Worm (Caenorhabditis elegans): ENCODE measurements around the gene mvb-12.
A peak's percentile ranks its signal among the peaks of the same experiment; 100 is the strongest.

mvb-12 gene

ce11 chrIV:7790801-7791588, 39.3 kb upstream of the mvb-12 start, which contains the start of gene rsp-6 (continued):
- TF ChIP-seq dmd-4 (tag; optimal IDR thresholded peaks at IDR 0.05; ENCODE audit: borderline replicate concordance), result no peak
- no peak for TF ChIP-seq npax-4 (tag; optimal IDR thresholded peaks at IDR 0.05)
- no peak for TF ChIP-seq mec-3 (tag; optimal IDR thresholded peaks at IDR 0.05; ENCODE audit: borderline replicate concordance)
- no peak for TF ChIP-seq pax-1 (tag; optimal IDR thresholded peaks at IDR 0.05)
- no peak for TF ChIP-seq ceh-6 (GFP tag; optimal IDR thresholded peaks at IDR 0.05)
- no peak for TF ChIP-seq elt-4 (tag; optimal IDR thresholded peaks at IDR 0.05)
- no peak for TF ChIP-seq pha-2 (tag; optimal IDR thresholded peaks at IDR 0.05)
- no peak for TF ChIP-seq hlh-13 (GFP tag; optimal IDR thresholded peaks at IDR 0.05)
- no peak for TF ChIP-seq hlh-8 (tag; optimal IDR thresholded peaks at IDR 0.05)
- TF ChIP-seq ceh-31 (tag; optimal IDR thresholded peaks at IDR 0.05), result peak; percentile 82
- peak; percentile 25 for TF ChIP-seq hlh-30 (tag; optimal IDR thresholded peaks at IDR 0.05; ENCODE audit: insufficient read depth)
- no peak for TF ChIP-seq ama-1 (optimal IDR thresholded peaks at IDR 0.05)
- TF ChIP-seq K02D7.2 (tag; optimal IDR thresholded peaks at IDR 0.05), result no peak
- no peak for TF ChIP-seq T23F11.4 (GFP tag; optimal IDR thresholded peaks at IDR 0.05)
- no peak for TF ChIP-seq pha-4 (tag; optimal IDR thresholded peaks at IDR 0.05)
- TF ChIP-seq ceh-30 (tag; optimal IDR thresholded peaks at IDR 0.05), result no peak
- no peak for TF ChIP-seq fkh-6 (tag; optimal IDR thresholded peaks at IDR 0.05)
- TF ChIP-seq lim-6 (tag; optimal IDR thresholded peaks at IDR 0.05), result no peak
- no peak for TF ChIP-seq ceh-2 (tag; optimal IDR thresholded peaks at IDR 0.05)
- peak; percentile 53 for TF ChIP-seq ref-2 (tag; optimal IDR thresholded peaks at IDR 0.05)
- peak; percentile 88 for TF ChIP-seq unc-42 (tag; optimal IDR thresholded peaks at IDR 0.05)
- no peak for TF ChIP-seq madf-2 (tag; optimal IDR thresholded peaks at IDR 0.05)

- TF ChIP-seq Y22D7AL.16 (tag; optimal IDR thresholded peaks at IDR 0.05) (no peak), K02D7.2 (tag; optimal IDR thresholded peaks at IDR 0.05) (no peak), ceh-14 (tag; optimal IDR thresholded peaks at IDR 0.05) (no peak), pat-9 (tag; optimal IDR thresholded peaks at IDR 0.05) (no peak), pax-1 (tag; optimal IDR thresholded peaks at IDR 0.05) (no peak), sox-2 (GFP tag; IDR thresholded peaks at IDR 0.05) (no peak), mec-3 (tag; optimal IDR thresholded peaks at IDR 0.05; ENCODE audit: borderline replicate concordance) (no peak), che-1 (tag; optimal IDR thresholded peaks at IDR 0.05) (no peak), tbx-2 (tag; optimal IDR thresholded peaks at IDR 0.05) (no peak), ceh-24 (tag; optimal IDR thresholded peaks at IDR 0.05) (no peak), unc-55 (GFP tag; optimal IDR thresholded peaks at IDR 0.05) (no peak), pros-1 (tag; optimal IDR thresholded peaks at IDR 0.05) (no peak), F13H6.1 (tag; optimal IDR thresholded peaks at IDR 0.05) (no peak), elt-2 (tag; optimal IDR thresholded peaks at IDR 0.05) (no peak), ttx-3 (tag; optimal IDR thresholded peaks at IDR 0.05) (no peak), lim-6 (tag; optimal IDR thresholded peaks at IDR 0.05) (no peak), odd-2 (tag; optimal IDR thresholded peaks at IDR 0.05) (no peak), ztf-16 (tag; optimal IDR thresholded peaks at IDR 0.05) (no peak), fkh-10 (GFP tag; optimal IDR thresholded peaks at IDR 0.05) (no peak)
Observed at ce11 chrIV:7791821-7792446, 38.4 kb upstream of the mvb-12 start, which contains the start of gene C33H5.13. TSS of gene C33H5.13 (minus strand) at chrIV:7792263.

- no peak for TF ChIP-seq ceh-45 (GFP tag; IDR thresholded peaks at IDR 0.05)
- TF ChIP-seq ztf-16 (tag; optimal IDR thresholded peaks at IDR 0.05), result no peak
- no peak for TF ChIP-seq mec-3 (tag; optimal IDR thresholded peaks at IDR 0.05; ENCODE audit: borderline replicate concordance)
- no peak for TF ChIP-seq fkh-6 (tag; optimal IDR thresholded peaks at IDR 0.05)
- TF ChIP-seq pqm-1 (tag; optimal IDR thresholded peaks at IDR 0.05), result no peak
- TF ChIP-seq ceh-14 (tag; optimal IDR thresholded peaks at IDR 0.05), result no peak
- TF ChIP-seq ceh-6 (GFP tag; optimal IDR thresholded peaks at IDR 0.05), result no peak
- TF ChIP-seq sdc-2 (tag; optimal IDR thresholded peaks at IDR 0.05), result no peak
- no peak for TF ChIP-seq C38D4.7 (GFP tag; optimal IDR thresholded peaks at IDR 0.05)
- no peak for TF ChIP-seq unc-42 (tag; optimal IDR thresholded peaks at IDR 0.05)
- no peak for TF ChIP-seq T23F11.4 (GFP tag; optimal IDR thresholded peaks at IDR 0.05)
- TF ChIP-seq unc-55 (GFP tag; optimal IDR thresholded peaks at IDR 0.05), result no peak
Observed at ce11 chrIV:7794709-7795108, 35.6 kb upstream of the mvb-12 start, which contains the start of gene ntp-1. TSS of gene ntp-1 (minus strand) at chrIV:7794809.

Measured in whole organism, late embryonic.